Fruit fly (Drosophila melanogaster) whole organism, prepupa: ENCODE measurements around the gene mtDNA-helicase.
A peak's percentile ranks its signal among the peaks of the same experiment; 100 is the strongest.

Source experiments
- Blimp-1 ChIP-seq: fragments of 200-800 bp; sonication (Bioruptor generic); optimal IDR thresholded peaks from 3 replicates; lab custom pipeline; 2017; ENCODE audit warnings: missing biosample characterization, missing genetic modification characterization, mild to moderate bottlenecking, moderate library complexity, missing genetic modification reagents
- CG10669 ChIP-seq: fragments of 200-800 bp; sonication (Bioruptor generic); optimal IDR thresholded peaks from 3 replicates; lab custom pipeline; 2018; ENCODE audit warnings: missing biosample characterization, mild to moderate bottlenecking, missing genetic modification characterization, moderate library complexity
- CG11294 ChIP-seq: fragments of 200-800 bp; sonication (Bioruptor generic); IDR thresholded peaks from 2 replicates; pipeline ENCODE4 v1.3.6; 2022; ENCODE audit warnings: missing biosample characterization, missing genetic modification characterization
- CG11762 ChIP-seq: fragments of 200-800 bp; sonication (Bioruptor generic); optimal IDR thresholded peaks from 3 replicates; lab custom pipeline; 2016; ENCODE audit warnings: missing biosample characterization, missing genetic modification characterization; ENCODE audit not compliant: insufficient read depth
- CG11902 ChIP-seq: fragments of 200-800 bp; sonication (Bioruptor generic); optimal IDR thresholded peaks from 3 replicates; lab custom pipeline; 2016; ENCODE audit warnings: missing biosample characterization, missing genetic modification characterization
- CG1621 ChIP-seq: fragments of 200-800 bp; sonication (Bioruptor generic); optimal IDR thresholded peaks from 3 replicates; lab custom pipeline; 2018; ENCODE audit warnings: missing biosample characterization, mild to moderate bottlenecking, missing genetic modification characterization
- CG16779 ChIP-seq: fragments of 200-800 bp; sonication (Bioruptor generic); optimal IDR thresholded peaks from 3 replicates; lab custom pipeline; 2017; ENCODE audit warnings: missing biosample characterization, mild to moderate bottlenecking, missing genetic modification characterization
- CG3032 ChIP-seq: fragments of 200-800 bp; optimal IDR thresholded peaks from 2 replicates; lab custom pipeline; 2019; ENCODE audit warnings: missing biosample characterization, mild to moderate bottlenecking, missing genetic modification characterization, moderate library complexity
- CG31627 ChIP-seq: fragments of 200-800 bp; sonication (Bioruptor generic); optimal IDR thresholded peaks from 3 replicates; lab custom pipeline; 2016; ENCODE audit warnings: missing biosample characterization, missing genetic modification characterization
- CG32006 ChIP-seq: fragments of 200-800 bp; sonication (Bioruptor generic); optimal IDR thresholded peaks from 3 replicates; lab custom pipeline; 2017; ENCODE audit warnings: missing biosample characterization, mild to moderate bottlenecking, missing genetic modification characterization
- CG3919 ChIP-seq: fragments of 200-800 bp; sonication (Bioruptor generic); optimal IDR thresholded peaks from 3 replicates; lab custom pipeline; 2016; ENCODE audit warnings: missing biosample characterization, missing genetic modification characterization
- CG4318 ChIP-seq: fragments of 200-800 bp; sonication (Bioruptor generic); optimal IDR thresholded peaks from 3 replicates; lab custom pipeline; 2017; ENCODE audit warnings: missing biosample characterization, mild to moderate bottlenecking, missing genetic modification characterization
- CG6163 ChIP-seq: fragments of 200-800 bp; sonication (Bioruptor generic); IDR thresholded peaks from 3 replicates; pipeline ENCODE4 v1.3.6; 2022; ENCODE audit warnings: missing biosample characterization, missing genetic modification characterization
- CG6276 ChIP-seq: fragments of 200-800 bp; sonication (Bioruptor generic); optimal IDR thresholded peaks from 2 replicates; lab custom pipeline; 2017; ENCODE audit warnings: missing biosample characterization, mild to moderate bottlenecking, missing genetic modification characterization
- CG6792 ChIP-seq: fragments of 200-800 bp; sonication (Bioruptor generic); optimal IDR thresholded peaks from 3 replicates; lab custom pipeline; 2016; ENCODE audit warnings: missing biosample characterization, missing genetic modification characterization
- CG6808 ChIP-seq: fragments of 200-800 bp; sonication (Bioruptor generic); optimal IDR thresholded peaks from 3 replicates; lab custom pipeline; 2017; ENCODE audit warnings: missing biosample characterization, missing genetic modification characterization, mild to moderate bottlenecking, moderate library complexity, missing genetic modification reagents
- CG6854 ChIP-seq: fragments of 200-800 bp; sonication (Bioruptor generic); optimal IDR thresholded peaks from 2 replicates; lab custom pipeline; 2017; ENCODE audit warnings: missing biosample characterization, mild to moderate bottlenecking, missing genetic modification characterization
- CG7368 ChIP-seq: fragments of 200-800 bp; sonication (Bioruptor generic); optimal IDR thresholded peaks from 3 replicates; lab custom pipeline; 2016; ENCODE audit warnings: missing biosample characterization, missing genetic modification characterization
- CG8119 ChIP-seq: fragments of 200-800 bp; sonication (Bioruptor generic); IDR thresholded peaks from 3 replicates; pipeline ENCODE4 v1.3.6; 2022; ENCODE audit warnings: missing biosample characterization, missing genetic modification characterization
- CG8319 ChIP-seq: fragments of 200-800 bp; sonication (Bioruptor generic); optimal IDR thresholded peaks from 3 replicates; lab custom pipeline; 2016; ENCODE audit warnings: missing biosample characterization, missing genetic modification characterization
- CG8632 ChIP-seq: fragments of 200-800 bp; sonication (Bioruptor generic); optimal IDR thresholded peaks from 3 replicates; lab custom pipeline; 2016; ENCODE audit warnings: missing biosample characterization, missing genetic modification characterization
- CG9139 ChIP-seq: fragments of 200-800 bp; sonication (Bioruptor generic); optimal IDR thresholded peaks from 3 replicates; lab custom pipeline; 2017; ENCODE audit warnings: missing biosample characterization, mild to moderate bottlenecking, missing genetic modification characterization
- Eip75B ChIP-seq: fragments of 200-800 bp; sonication (Bioruptor generic); optimal IDR thresholded peaks from 3 replicates; lab custom pipeline; 2016; ENCODE audit warnings: missing biosample characterization, missing genetic modification characterization
- Ets21C ChIP-seq: fragments of 200-800 bp; sonication (Bioruptor generic); optimal IDR thresholded peaks from 3 replicates; lab custom pipeline; 2016; ENCODE audit warnings: missing biosample characterization, missing genetic modification characterization
- Ets96B ChIP-seq: fragments of 200-800 bp; optimal IDR thresholded peaks from 2 replicates; lab custom pipeline; 2019; ENCODE audit warnings: missing biosample characterization, mild to moderate bottlenecking, missing genetic modification characterization, moderate library complexity
- Gug ChIP-seq: fragments of 200-800 bp; sonication (Bioruptor generic); IDR thresholded peaks from 2 replicates; pipeline ENCODE4 v1.3.6; 2022; ENCODE audit warnings: missing biosample characterization, missing genetic modification characterization
- Hr38 ChIP-seq: sonication (Bioruptor generic); optimal IDR thresholded peaks from 2 replicates; lab custom pipeline; 2016; ENCODE audit warnings: missing biosample characterization, missing genetic modification characterization
- Hr39 ChIP-seq: fragments of 200-800 bp; sonication (Bioruptor generic); optimal IDR thresholded peaks from 2 replicates; lab custom pipeline; 2016; ENCODE audit warnings: missing biosample characterization, missing genetic modification characterization
- Hr4 ChIP-seq: fragments of 200-800 bp; sonication (Bioruptor generic); optimal IDR thresholded peaks from 3 replicates; lab custom pipeline; 2016; ENCODE audit warnings: missing biosample characterization, missing genetic modification characterization
- Lpt ChIP-seq: fragments of 200-800 bp; sonication (Bioruptor generic); optimal IDR thresholded peaks from 3 replicates; lab custom pipeline; 2016; ENCODE audit warnings: missing biosample characterization, missing genetic modification characterization
- Met ChIP-seq: fragments of 200-800 bp; sonication (Bioruptor generic); optimal IDR thresholded peaks from 3 replicates; lab custom pipeline; 2016; ENCODE audit warnings: missing biosample characterization, missing genetic modification characterization
- Smox ChIP-seq: fragments of 200-800 bp; sonication (Bioruptor generic); optimal IDR thresholded peaks from 3 replicates; lab custom pipeline; 2016; ENCODE audit warnings: missing biosample characterization, missing genetic modification characterization
- Sox102F ChIP-seq: fragments of 200-800 bp; sonication (Bioruptor generic); optimal IDR thresholded peaks from 2 replicates; lab custom pipeline; 2016; ENCODE audit warnings: missing biosample characterization, mild to moderate bottlenecking, missing genetic modification characterization
- Sox14 ChIP-seq: fragments of 200-800 bp; sonication (Bioruptor generic); optimal IDR thresholded peaks from 3 replicates; lab custom pipeline; 2016; ENCODE audit warnings: missing biosample characterization, missing genetic modification characterization
- Sox15 ChIP-seq: fragments of 200-800 bp; sonication (Bioruptor generic); optimal IDR thresholded peaks from 3 replicates; lab custom pipeline; 2016; ENCODE audit warnings: missing biosample characterization, missing genetic modification characterization
- achi ChIP-seq: fragments of 200-800 bp; sonication (Bioruptor generic); optimal IDR thresholded peaks from 3 replicates; lab custom pipeline; 2016; ENCODE audit warnings: missing biosample characterization, missing genetic modification characterization
- acj6 ChIP-seq: fragments of 200-800 bp; sonication (Bioruptor generic); optimal IDR thresholded peaks from 3 replicates; lab custom pipeline; 2016; ENCODE audit warnings: missing biosample characterization, missing genetic modification characterization
- cyc ChIP-seq: fragments of 200-800 bp; sonication (Bioruptor generic); optimal IDR thresholded peaks from 3 replicates; lab custom pipeline; 2016; ENCODE audit warnings: missing biosample characterization, missing genetic modification characterization
- dsx ChIP-seq: fragments of 200-800 bp; optimal IDR thresholded peaks from 3 replicates; lab custom pipeline; 2019; ENCODE audit warnings: missing biosample characterization, mild to moderate bottlenecking, missing genetic modification characterization, moderate library complexity; ENCODE audit not compliant: poor library complexity, severe bottlenecking
- eg ChIP-seq: fragments of 200-800 bp; sonication (Bioruptor generic); IDR thresholded peaks from 3 replicates; pipeline ENCODE4 v1.3.6; 2022; ENCODE audit warnings: missing biosample characterization, missing genetic modification characterization
- fd59A ChIP-seq: fragments of 200-800 bp; sonication (Bioruptor generic); optimal IDR thresholded peaks from 2 replicates; lab custom pipeline; 2017; ENCODE audit warnings: missing biosample characterization, mild to moderate bottlenecking, missing genetic modification characterization, missing genetic modification reagents
- fd85E ChIP-seq: fragments of 200-800 bp; sonication (Bioruptor generic); optimal IDR thresholded peaks from 3 replicates; lab custom pipeline; 2016; ENCODE audit warnings: missing biosample characterization, missing genetic modification characterization
- fkh ChIP-seq: fragments of 200-800 bp; sonication (Bioruptor generic); optimal IDR thresholded peaks from 3 replicates; lab custom pipeline; 2017; ENCODE audit warnings: missing biosample characterization, mild to moderate bottlenecking, missing genetic modification characterization, moderate library complexity
- lz ChIP-seq: fragments of 200-800 bp; sonication (Bioruptor generic); optimal IDR thresholded peaks from 3 replicates; lab custom pipeline; 2016; ENCODE audit warnings: missing biosample characterization, missing genetic modification characterization
- net ChIP-seq: fragments of 200-800 bp; sonication (Bioruptor generic); optimal IDR thresholded peaks from 3 replicates; lab custom pipeline; 2016; ENCODE audit warnings: missing biosample characterization, missing genetic modification characterization
- pdm3 ChIP-seq: fragments of 200-800 bp; sonication (Bioruptor generic); optimal IDR thresholded peaks from 3 replicates; lab custom pipeline; 2016; ENCODE audit warnings: missing biosample characterization, missing genetic modification characterization
- salr ChIP-seq, 2 experiments: fragments of 200-800 bp; sonication (Bioruptor generic); optimal IDR thresholded peaks; 3 replicates each; lab custom pipeline; 2016 to 2018; ENCODE audit warnings: missing biosample characterization in 2 of 2, missing genetic modification characterization in 2 of 2, mild to moderate bottlenecking in 1 of 2
- spab ChIP-seq: fragments of 200-800 bp; sonication (Bioruptor generic); optimal IDR thresholded peaks from 2 replicates; lab custom pipeline; 2017; ENCODE audit warnings: missing biosample characterization, mild to moderate bottlenecking, missing genetic modification characterization, missing genetic modification reagents
- ss ChIP-seq, 2 experiments: fragments of 200-800 bp; sonication (Bioruptor generic); optimal IDR thresholded peaks; 2 replicates in 1 of 2; 3 replicates in 1 of 2; lab custom pipeline; 2017 to 2018; ENCODE audit warnings: mild to moderate bottlenecking in 2 of 2, missing biosample characterization in 2 of 2, missing genetic modification characterization in 2 of 2, moderate library complexity in 1 of 2
- svp ChIP-seq: fragments of 200-800 bp; sonication (Bioruptor generic); peaks from one replicate; lab custom pipeline; 2016; ENCODE audit warnings: missing biosample characterization, missing genetic modification characterization
- topi ChIP-seq: fragments of 200-800 bp; sonication (Bioruptor generic); optimal IDR thresholded peaks from 3 replicates; lab custom pipeline; 2016; ENCODE audit warnings: missing biosample characterization, missing genetic modification characterization
- vri ChIP-seq: fragments of 200-800 bp; sonication (Bioruptor generic); optimal IDR thresholded peaks from 3 replicates; lab custom pipeline; 2016; ENCODE audit warnings: missing biosample characterization, mild to moderate bottlenecking, missing genetic modification characterization

mtDNA-helicase gene

dm6 chr2L:9921401-9921800 is 28.2 kb upstream of the mtDNA-helicase start, which contains the start of gene CG4592:
TSS of gene CG4592 (plus strand) at chr2L:9921633.
- peak; percentile 44 for TF ChIP-seq spab (GFP tag; lab: Kevin White, UChicago)
- TF ChIP-seq CG9139 (GFP tag; lab: Kevin White, UChicago), result peak; percentile 55
- TF ChIP-seq CG3032 (tag; lab: Kevin White, UChicago), result peak; percentile 72
- no peak for TF ChIP-seq CG10669 (GFP tag; lab: Kevin White, UChicago)
- TF ChIP-seq CG32006 (GFP tag; lab: Kevin White, UChicago), result peak; percentile 75
- TF ChIP-seq CG1621, result peak; percentile 65
- TF ChIP-seq CG8632, result peak; percentile 70
- TF ChIP-seq CG8119 (GFP tag; lab: Robert Waterston, UW), result peak; percentile 73
- peak; percentile 5 for TF ChIP-seq CG8319 (GFP tag; lab: Kevin White, UChicago)
- peak; percentile 84 for TF ChIP-seq acj6 (GFP tag; lab: Kevin White, UChicago)
- peak; percentile 69 for TF ChIP-seq CG6792 (GFP tag; lab: Kevin White, UChicago)
- peak; percentile 70 for TF ChIP-seq CG31627 (GFP tag; lab: Kevin White, UChicago)
- TF ChIP-seq CG11762, result peak; percentile 29
- peak; percentile 28 for TF ChIP-seq CG4318 (GFP tag; lab: Kevin White, UChicago)
- TF ChIP-seq CG6854 (GFP tag; lab: Kevin White, UChicago), result no peak
- no peak for TF ChIP-seq pdm3
- no peak for TF ChIP-seq Ets96B (tag; lab: Kevin White, UChicago)
- TF ChIP-seq Sox14 (GFP tag; lab: Kevin White, UChicago), result peak; percentile 74
- TF ChIP-seq Eip75B, result peak; percentile 83
- peak; percentile 63 for TF ChIP-seq dsx (GFP tag; lab: Kevin White, UChicago)
- TF ChIP-seq Ets21C (GFP tag; lab: Kevin White, UChicago), result no peak
- peak; percentile 74 for TF ChIP-seq Hr39 (GFP tag; lab: Kevin White, UChicago)
- TF ChIP-seq CG3919 (GFP tag; lab: Kevin White, UChicago), result peak; percentile 82
- TF ChIP-seq topi (GFP tag; lab: Kevin White, UChicago), result peak; percentile 76
- TF ChIP-seq Met, result peak; percentile 82
- TF ChIP-seq fd59A (GFP tag; lab: Kevin White, UChicago), result peak; percentile 43
- peak; percentile 84 for TF ChIP-seq CG6163 (GFP tag; lab: Robert Waterston, UW)
- peak; percentile 13; the same call in 1 of the 2 replicates for TF ChIP-seq CG11294
- peak in 1 of 2 experiments; percentile 68 for TF ChIP-seq salr (GFP tag; optimal IDR thresholded peaks at IDR 0.05; lab: Kevin White, UChicago)
- TF ChIP-seq fd85E (GFP tag; lab: Kevin White, UChicago), result no peak
- TF ChIP-seq lz (GFP tag; lab: Kevin White, UChicago), result peak; percentile 75
- peak; percentile 8 for TF ChIP-seq CG11902
- peak; percentile 44 for TF ChIP-seq Lpt (GFP tag; lab: Kevin White, UChicago)
- peak; percentile 69 for TF ChIP-seq cyc (GFP tag; lab: Kevin White, UChicago)
- TF ChIP-seq net (GFP tag; lab: Kevin White, UChicago), result peak; percentile 77
- peak; percentile 62 for TF ChIP-seq CG6808
- peak; percentile 97 for TF ChIP-seq fkh (GFP tag; lab: Kevin White, UChicago)
- peak; percentile 77 for TF ChIP-seq achi (GFP tag; lab: Kevin White, UChicago)
- TF ChIP-seq vri, result peak; percentile 82
- TF ChIP-seq Blimp-1 (GFP tag; lab: Kevin White, UChicago), result peak; percentile 36
- TF ChIP-seq Smox (GFP tag; lab: Kevin White, UChicago), result peak; percentile 81
- peak; percentile 85 for TF ChIP-seq eg
- peak; percentile 31; the same call in 1 of the 2 replicates for TF ChIP-seq Gug (GFP tag; lab: Robert Waterston, UW)
- peak; percentile 28 for TF ChIP-seq Sox15 (GFP tag; lab: Kevin White, UChicago)
- TF ChIP-seq Sox102F (GFP tag; lab: Kevin White, UChicago), result peak; percentile 82
- TF ChIP-seq CG6276 (GFP tag; lab: Kevin White, UChicago), result peak; percentile 60
- no peak for TF ChIP-seq ss (GFP tag; optimal IDR thresholded peaks at IDR 0.05; lab: Kevin White, UChicago)
- peak; percentile 78 for TF ChIP-seq Hr4
- TF ChIP-seq CG16779, result peak; percentile 40
- TF ChIP-seq svp, result peak; percentile 84
- no peak for TF ChIP-seq Hr38
- peak; percentile 50 for TF ChIP-seq CG7368 (GFP tag; lab: Kevin White, UChicago)
